Worm (Caenorhabditis elegans): ENCODE data around the gene C18A11.1.

Gene C18A11.1

ce11 chrX:8074527-8074926 is 5.4 kb downstream of the C18A11.1 start (continued):
- TF ChIP-seq fos-1 (tag; optimal IDR thresholded peaks at IDR 0.05) (no peak), saeg-2 (GFP tag; IDR thresholded peaks at IDR 0.05) (no peak), lin-1 (GFP tag; IDR thresholded peaks at IDR 0.05) (no peak), ceh-82 (tag; optimal IDR thresholded peaks at IDR 0.05) (no peak), attf-4 (tag; optimal IDR thresholded peaks at IDR 0.05) (no peak), jun-1 (tag; optimal IDR thresholded peaks at IDR 0.05) (no peak)

- TF ChIP-seq ceh-82 (tag; optimal IDR thresholded peaks at IDR 0.05) (no peak), php-3 (GFP tag; IDR thresholded peaks at IDR 0.05) (no peak), nhr-41 (GFP tag; IDR thresholded peaks at IDR 0.05) (no peak), nhr-42 (GFP tag; IDR thresholded peaks at IDR 0.05) (no peak), spr-1 (tag; optimal IDR thresholded peaks at IDR 0.05) (no peak), ZK546.5 (tag; optimal IDR thresholded peaks at IDR 0.05) (no peak), hlh-30 (tag; optimal IDR thresholded peaks at IDR 0.05; ENCODE audit: insufficient read depth) (no peak), F26F4.8 (GFP tag; conservative IDR thresholded peaks at IDR 0.05) (no peak), unc-62 (GFP tag; optimal IDR thresholded peaks at IDR 0.05 in 1 of 2) (no peak), unc-62 (tag; optimal IDR thresholded peaks at IDR 0.05) (no peak), gei-8 (GFP tag; optimal IDR thresholded peaks at IDR 0.05) (no peak), rbr-2 (tag; optimal IDR thresholded peaks at IDR 0.05) (no peak), dve-1 (tag; optimal IDR thresholded peaks at IDR 0.05; ENCODE audit: insufficient read depth) (peak; percentile 45), aha-1 (tag) (no peak), dmd-9 (GFP tag; IDR thresholded peaks at IDR 0.05) (no peak), madf-5 (GFP tag; IDR thresholded peaks at IDR 0.05) (no peak), ceh-44 (GFP tag; IDR thresholded peaks at IDR 0.05) (no peak), daf-16 (GFP tag; optimal IDR thresholded peaks at IDR 0.05) (no peak), daf-16 (tag; optimal IDR thresholded peaks at IDR 0.05) (peak; percentile 30), skn-1 (tag; optimal IDR thresholded peaks at IDR 0.05) (no peak), sdz-12 (GFP tag; optimal IDR thresholded peaks at IDR 0.05) (no peak), Y48G9A.11 (GFP tag; IDR thresholded peaks at IDR 0.05) (no peak), hlh-11 (tag; optimal IDR thresholded peaks at IDR 0.05) (peak; percentile 9), nhr-76 (tag; optimal IDR thresholded peaks at IDR 0.05) (no peak), ztf-7 (tag; optimal IDR thresholded peaks at IDR 0.05) (no peak)
Observed at ce11 chrX:8077748-8078147, 8.6 kb downstream of the C18A11.1 start, which contains the start of gene C46F2.1. Gene C46F2.1, plus strand, starts transcription at chrX:8078048.

ce11 chrX:8078374-8078773 is 9.2 kb downstream of the C18A11.1 start:
- TF ChIP-seq lin-13 (GFP tag; optimal IDR thresholded peaks at IDR 0.05) (no peak), nhr-41 (GFP tag; IDR thresholded peaks at IDR 0.05) (no peak), lin-38 (GFP tag; IDR thresholded peaks at IDR 0.05) (no peak), dve-1 (tag; optimal IDR thresholded peaks at IDR 0.05; ENCODE audit: insufficient read depth) (peak; percentile 13), F37D6.2 (tag; optimal IDR thresholded peaks at IDR 0.05) (no peak), nhr-6 (tag; optimal IDR thresholded peaks at IDR 0.05) (no peak), madf-9 (GFP tag; conservative IDR thresholded peaks at IDR 0.05) (no peak), hlh-30 (tag; optimal IDR thresholded peaks at IDR 0.05; ENCODE audit: insufficient read depth) (no peak), dpl-1 (GFP tag; optimal IDR thresholded peaks at IDR 0.05) (no peak), pqm-1 (tag; optimal IDR thresholded peaks at IDR 0.05) (peak; percentile 24), ztf-7 (tag; optimal IDR thresholded peaks at IDR 0.05) (no peak), rbr-2 (tag; optimal IDR thresholded peaks at IDR 0.05) (no peak), egl-27 (tag; optimal IDR thresholded peaks at IDR 0.05) (no peak), dmd-6 (GFP tag; IDR thresholded peaks at IDR 0.05) (peak; percentile 29; the same call in 1 of the 2 replicates), tag-97 (GFP tag; IDR thresholded peaks at IDR 0.05) (no peak), R02D3.7 (tag; optimal IDR thresholded peaks at IDR 0.05) (no peak), Y5F2A.4 (GFP tag; optimal IDR thresholded peaks at IDR 0.05) (no peak), aha-1 (tag) (peak; percentile 1), F10B5.3 (tag; optimal IDR thresholded peaks at IDR 0.05) (no peak), set-16 (GFP tag; IDR thresholded peaks at IDR 0.05) (no peak), unc-39 (tag; optimal IDR thresholded peaks at IDR 0.05) (no peak), ama-1 (optimal IDR thresholded peaks at IDR 0.05) (no peak), daf-8 (GFP tag; IDR thresholded peaks at IDR 0.05) (no peak), snpc-1.2 (GFP tag; IDR thresholded peaks at IDR 0.05) (no peak), nhr-111 (GFP tag; optimal IDR thresholded peaks at IDR 0.05) (no peak), ZK546.5 (tag; optimal IDR thresholded peaks at IDR 0.05) (no peak), nhr-28 (tag; optimal IDR thresholded peaks at IDR 0.05) (peak; percentile 54), mxl-2 (GFP tag; conservative IDR thresholded peaks at IDR 0.05) (no peak)
